Worm (Caenorhabditis elegans) whole organism, L4/young adult: ENCODE data around the gene W03C9.8.

Source experiments
- W03F9.2 ChIP-seq: fragments of 150-350 bp; optimal IDR thresholded peaks from 2 replicates; lab custom pipeline; 2014; ENCODE audit warnings: missing biosample characterization, missing genetic modification characterization
- dao-5 ChIP-seq: sonication (generic microtip); optimal IDR thresholded peaks from 2 replicates; lab custom pipeline; 2016; ENCODE audit warnings: missing genotype, missing genetic modification characterization, moderate library complexity, missing compliant biosample characterization
- him-1 ChIP-seq: sonication (generic microtip); optimal IDR thresholded peaks from 2 replicates; lab custom pipeline; 2016; ENCODE audit warnings: missing genotype, missing genetic modification reagents, missing genetic modification characterization, missing compliant biosample characterization

W03C9.8 gene

DNA sequence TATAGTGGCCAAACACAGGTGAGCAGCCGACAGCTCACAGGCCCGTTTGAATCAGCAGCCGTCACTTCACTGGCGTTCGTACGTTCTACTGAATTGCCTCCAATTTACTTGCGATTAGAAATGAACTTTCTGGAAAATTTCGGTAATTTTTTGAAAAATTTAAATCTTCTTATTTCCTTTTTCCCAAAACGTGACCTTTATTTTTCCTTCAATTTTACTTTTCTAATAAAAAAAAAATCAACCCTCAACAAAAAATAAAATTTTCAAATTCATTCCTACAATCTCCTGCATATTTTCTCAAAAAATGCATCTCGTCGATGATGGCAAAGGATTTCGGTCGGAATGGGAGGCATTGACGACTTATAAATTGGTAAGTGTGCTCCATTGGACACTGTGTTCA is at the start of gene W03C9.8:
Gene W03C9.8 (plus strand): TSS at position 301 of the 400 bp plus-strand sequence.
- no peak for TF ChIP-seq W03F9.2
- TF ChIP-seq him-1 (tag; lab: Kevin White, UChicago): no peak
- TF ChIP-seq dao-5 (tag; lab: Kevin White, UChicago): no peak

DNA sequence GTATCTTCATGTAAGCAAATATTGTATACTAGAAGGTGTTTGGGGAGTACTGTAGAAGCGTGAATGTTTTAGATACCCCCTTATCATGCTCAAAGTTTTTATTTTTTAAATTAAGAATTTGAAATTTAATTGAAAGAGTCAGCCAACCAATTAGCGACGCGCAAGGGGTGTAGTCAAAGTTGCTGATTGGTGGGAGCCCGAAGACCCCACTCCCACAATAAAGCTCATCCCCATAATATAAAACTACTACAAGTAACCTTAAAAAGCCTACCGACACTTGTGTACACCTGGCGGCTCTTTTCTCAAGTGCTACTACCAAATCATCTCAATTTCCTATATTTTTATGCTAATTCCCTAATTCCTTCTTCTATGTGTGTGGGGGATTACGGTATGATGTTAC is 48.8 kb upstream of the W03C9.8 start:
- TF ChIP-seq W03F9.2: no peak
- no peak for TF ChIP-seq dao-5 (tag; lab: Kevin White, UChicago)
- TF ChIP-seq him-1 (tag; lab: Kevin White, UChicago): no peak

DNA sequence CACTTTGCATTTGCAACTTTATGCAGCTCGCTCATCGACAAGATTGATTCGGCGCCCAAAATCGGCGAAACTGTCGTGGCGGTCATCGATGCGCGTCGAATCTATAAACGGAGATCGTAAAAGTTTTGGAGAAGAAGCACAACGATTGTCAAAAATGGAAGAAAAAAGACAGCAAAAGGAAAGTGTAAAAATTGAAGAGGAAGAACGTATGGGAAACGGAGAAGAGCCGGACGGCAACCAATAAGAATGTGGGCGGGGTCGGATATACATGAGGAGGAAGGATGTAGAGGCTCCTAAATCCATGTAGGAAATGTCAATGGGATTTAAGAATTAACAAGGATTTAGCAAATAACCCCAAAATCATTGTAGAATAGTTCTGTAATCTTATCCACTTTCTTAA is 47.4 kb upstream of the W03C9.8 start, which contains the start of gene vab-23:
Gene vab-23 (minus strand): TSS at position 101 of the 400 bp plus-strand sequence.
- TF ChIP-seq W03F9.2 (no peak), him-1 (tag; lab: Kevin White, UChicago) (no peak), dao-5 (tag; lab: Kevin White, UChicago) (no peak)

DNA sequence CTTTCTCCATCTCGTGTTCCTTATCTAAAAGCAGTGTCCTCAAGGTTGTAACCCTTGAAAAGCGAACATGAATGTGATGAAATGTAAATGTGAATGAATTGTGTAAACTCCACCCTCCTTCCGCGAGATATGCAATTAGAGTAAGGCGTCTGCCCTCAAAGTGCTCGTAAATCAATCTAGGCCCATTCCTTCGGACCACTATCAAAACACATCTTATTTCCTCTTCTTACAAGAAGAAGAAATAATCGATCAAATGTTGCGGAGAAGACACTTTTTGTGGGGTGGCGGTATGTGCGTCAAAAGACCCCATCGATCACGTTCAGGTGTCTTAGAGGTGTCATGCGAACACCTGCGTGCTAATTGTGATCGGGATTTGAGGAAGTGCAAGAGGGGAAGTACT is 46.4 kb upstream of the W03C9.8 start:
- no peak for TF ChIP-seq W03F9.2
- no peak for TF ChIP-seq dao-5 (tag; lab: Kevin White, UChicago)
- no peak for TF ChIP-seq him-1 (tag; lab: Kevin White, UChicago)

DNA sequence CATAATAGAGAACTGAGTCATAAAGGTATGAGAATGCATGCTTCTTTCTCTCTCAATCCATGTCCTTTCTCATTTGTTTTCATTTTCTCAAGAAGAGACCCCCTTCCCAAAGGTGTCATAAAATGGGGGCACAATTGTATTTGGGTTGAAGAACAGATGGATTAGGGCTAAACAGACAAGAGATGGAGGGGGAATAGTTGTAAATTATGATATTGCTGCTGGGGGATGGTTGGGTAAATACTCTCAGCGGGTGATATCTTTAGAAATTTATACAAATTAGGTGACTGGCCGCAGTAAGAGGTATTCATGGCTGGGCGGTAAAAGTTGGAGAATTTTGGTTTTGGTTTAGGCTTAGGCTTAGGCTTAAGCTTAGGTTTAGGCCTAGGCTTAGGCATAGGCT is 43.5 kb upstream of the W03C9.8 start:
- TF ChIP-seq W03F9.2: no peak
- no peak for TF ChIP-seq him-1 (tag; lab: Kevin White, UChicago)
- TF ChIP-seq dao-5 (tag; lab: Kevin White, UChicago): no peak

DNA sequence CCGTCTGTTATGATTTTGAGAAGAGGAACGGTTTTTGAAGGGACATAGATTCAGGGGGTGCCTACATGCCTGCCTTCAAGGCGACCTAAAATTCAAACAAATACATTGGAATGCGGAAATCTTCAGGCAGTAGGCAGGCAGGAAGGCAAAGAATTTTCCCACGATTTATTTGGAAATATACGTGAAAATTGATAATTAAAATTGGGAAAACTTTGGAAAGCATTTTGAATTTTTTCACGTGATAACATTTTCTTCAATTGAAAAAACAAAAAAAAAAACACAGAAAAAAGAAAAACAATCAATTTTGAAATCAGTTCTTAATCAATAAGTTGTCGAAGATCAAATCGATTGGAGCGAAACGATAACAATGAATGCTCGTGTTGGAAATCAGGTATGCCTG is 42.3 kb upstream of the W03C9.8 start, which contains the start of gene ZK930.4:
Gene ZK930.4 (plus strand): TSS at position 301 of the 400 bp plus-strand sequence.
- TF ChIP-seq him-1 (tag; lab: Kevin White, UChicago) (no peak), dao-5 (tag; lab: Kevin White, UChicago) (no peak), W03F9.2 (no peak)

DNA sequence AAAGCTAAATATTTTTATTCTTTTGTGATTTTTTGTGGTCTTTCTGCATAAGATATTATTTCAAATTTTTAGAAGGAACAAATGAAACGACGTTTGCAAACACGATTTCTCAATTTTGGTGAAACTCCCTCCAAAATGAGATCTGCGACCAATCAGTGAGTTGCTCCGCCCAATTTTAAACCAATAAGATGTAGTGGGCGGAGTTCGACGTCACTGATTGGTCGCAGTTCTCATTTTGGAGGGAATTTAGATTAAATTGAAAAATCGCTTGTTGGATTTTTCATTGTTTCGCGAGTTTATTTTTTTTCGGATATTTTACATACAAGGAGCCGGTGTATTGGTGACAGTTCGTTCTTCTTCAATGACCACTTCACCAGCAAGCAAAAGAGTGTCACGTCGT is 38.0 kb upstream of the W03C9.8 start:
- TF ChIP-seq dao-5 (tag; lab: Kevin White, UChicago) (no peak), W03F9.2 (no peak), him-1 (tag; lab: Kevin White, UChicago) (no peak)

DNA sequence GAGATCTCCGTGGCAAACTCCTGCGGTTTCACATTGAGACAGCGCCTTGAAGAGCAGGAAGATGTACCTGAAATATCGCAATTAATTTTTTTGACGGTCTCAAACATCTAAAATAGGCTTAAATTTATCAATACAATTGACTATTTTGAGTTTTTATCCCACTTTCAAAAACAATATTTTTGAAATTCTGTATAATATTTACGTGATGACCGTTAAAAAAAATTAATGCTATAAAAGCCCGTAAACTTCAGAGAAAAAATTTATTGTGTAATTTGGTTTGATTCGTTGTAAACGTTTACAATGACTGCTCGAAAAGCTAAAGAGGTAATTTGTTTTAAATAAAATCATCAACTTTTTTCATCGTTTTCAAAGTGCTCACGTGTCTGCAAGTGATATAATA is 34.3 kb upstream of the W03C9.8 start, which contains the start of gene ZK930.7:
Gene ZK930.7 (plus strand): TSS at position 301 of the 400 bp plus-strand sequence.
- TF ChIP-seq him-1 (tag; lab: Kevin White, UChicago) (no peak), dao-5 (tag; lab: Kevin White, UChicago) (no peak), W03F9.2 (no peak)

DNA sequence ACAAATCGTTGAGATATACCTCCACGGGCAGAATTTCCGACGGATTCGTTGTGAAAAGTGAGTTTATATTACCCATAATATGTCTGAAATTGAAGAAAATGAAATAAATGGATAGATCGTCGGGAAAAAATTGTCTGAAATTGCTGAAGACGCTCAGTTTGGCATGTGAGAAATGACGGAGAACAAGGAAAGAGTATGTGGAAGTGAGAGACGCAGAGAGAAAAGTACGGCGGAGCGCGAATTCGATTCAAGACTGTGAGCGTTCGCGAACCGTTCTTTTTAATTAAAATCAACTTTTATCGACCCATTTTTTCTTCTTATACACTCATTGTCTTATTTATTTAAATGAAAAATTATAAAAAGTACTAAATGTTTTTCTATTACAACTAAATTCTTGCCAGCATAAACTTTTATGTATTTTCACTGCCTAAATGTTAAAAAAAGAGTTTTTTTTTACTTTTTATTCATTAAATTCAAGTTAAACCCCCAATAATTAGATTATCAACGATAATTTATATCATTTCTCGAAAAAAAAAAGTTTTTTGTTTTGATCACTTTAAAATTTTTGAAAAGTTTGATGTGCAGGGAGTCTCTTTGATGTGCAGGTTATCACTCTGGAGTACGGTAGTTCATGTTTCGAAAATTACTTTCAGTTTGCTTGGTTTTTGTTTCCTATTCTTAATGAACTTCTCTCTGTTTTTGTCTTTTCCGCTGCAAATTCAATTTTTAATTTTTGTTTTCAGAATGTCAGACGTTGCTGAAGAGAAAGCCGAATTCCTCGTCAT is 32.6 kb upstream of the W03C9.8 start, which contains the start of the genes vps-15 and hmg-12:
Gene vps-15 (minus strand): TSS at position 83 of the 785 bp plus-strand sequence.
Gene hmg-12 (plus strand): TSS at position 744 of the 785 bp plus-strand sequence.
- TF ChIP-seq him-1 (tag; lab: Kevin White, UChicago) (no peak), W03F9.2 (peak; percentile 47)

DNA sequence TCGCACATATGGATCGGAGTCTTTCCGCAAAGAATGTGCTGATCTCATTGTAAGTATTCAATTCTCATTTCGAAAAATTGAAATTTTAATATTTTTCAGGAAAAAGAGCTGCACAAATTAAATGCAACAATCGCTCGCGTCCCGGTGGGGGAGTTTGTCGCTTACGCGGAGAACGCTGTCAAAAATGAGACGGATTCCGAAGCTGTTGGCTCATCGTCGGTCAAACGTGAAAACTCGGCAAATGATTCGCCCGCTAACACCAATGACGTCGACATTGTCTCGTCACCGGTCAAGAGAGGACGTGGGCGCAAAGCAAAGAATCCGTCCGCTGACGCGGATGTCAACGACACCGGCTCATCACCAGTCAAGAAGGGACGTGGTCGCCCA is 32.0 kb upstream of the W03C9.8 start:
- no peak for TF ChIP-seq dao-5 (tag; lab: Kevin White, UChicago)
- no peak for TF ChIP-seq him-1 (tag; lab: Kevin White, UChicago)
- no peak for TF ChIP-seq W03F9.2

DNA sequence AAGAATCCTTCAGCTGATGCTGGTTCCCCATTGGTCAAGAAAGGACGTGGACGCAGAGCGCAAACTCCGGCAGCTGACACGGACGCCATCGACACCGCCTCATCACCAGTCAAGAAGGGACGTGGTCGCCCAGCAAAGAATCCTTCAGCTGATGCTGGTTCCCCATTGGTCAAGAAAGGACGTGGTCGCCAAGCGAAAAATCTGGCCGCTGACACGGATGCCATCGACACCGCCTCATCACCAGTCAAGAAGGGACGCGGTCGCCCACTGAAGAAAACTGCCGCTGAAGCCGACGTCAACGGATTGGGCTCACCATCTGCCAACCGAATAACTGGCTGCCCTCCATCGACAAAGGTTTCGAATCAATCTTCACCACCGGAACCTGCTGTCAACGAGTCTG is 31.6 kb upstream of the W03C9.8 start:
- TF ChIP-seq him-1 (tag; lab: Kevin White, UChicago) (no peak), W03F9.2 (no peak), dao-5 (tag; lab: Kevin White, UChicago) (no peak)

DNA sequence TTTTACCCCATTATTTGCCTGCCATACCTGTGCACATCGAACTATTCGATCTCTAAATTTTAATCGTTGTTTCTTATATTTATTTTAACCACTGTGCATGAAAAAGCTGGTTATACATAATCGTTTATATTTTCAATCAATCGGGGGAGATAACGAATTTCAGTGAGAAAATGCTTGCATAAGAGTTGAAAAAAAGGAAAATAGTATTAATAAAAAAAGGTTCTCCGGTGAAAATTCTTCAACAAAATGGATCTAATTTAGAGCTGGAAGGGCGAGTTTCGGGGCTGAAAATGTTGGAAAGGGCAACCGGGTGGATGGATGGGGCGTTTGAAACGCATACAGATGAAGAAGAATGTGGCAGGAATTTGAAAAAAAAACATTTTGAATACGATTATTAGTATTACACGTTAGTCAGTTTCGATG is 31.0 kb upstream of the W03C9.8 start:
- TF ChIP-seq W03F9.2: no peak
- peak; percentile 36 for TF ChIP-seq dao-5 (tag; lab: Kevin White, UChicago)
- no peak for TF ChIP-seq him-1 (tag; lab: Kevin White, UChicago)

DNA sequence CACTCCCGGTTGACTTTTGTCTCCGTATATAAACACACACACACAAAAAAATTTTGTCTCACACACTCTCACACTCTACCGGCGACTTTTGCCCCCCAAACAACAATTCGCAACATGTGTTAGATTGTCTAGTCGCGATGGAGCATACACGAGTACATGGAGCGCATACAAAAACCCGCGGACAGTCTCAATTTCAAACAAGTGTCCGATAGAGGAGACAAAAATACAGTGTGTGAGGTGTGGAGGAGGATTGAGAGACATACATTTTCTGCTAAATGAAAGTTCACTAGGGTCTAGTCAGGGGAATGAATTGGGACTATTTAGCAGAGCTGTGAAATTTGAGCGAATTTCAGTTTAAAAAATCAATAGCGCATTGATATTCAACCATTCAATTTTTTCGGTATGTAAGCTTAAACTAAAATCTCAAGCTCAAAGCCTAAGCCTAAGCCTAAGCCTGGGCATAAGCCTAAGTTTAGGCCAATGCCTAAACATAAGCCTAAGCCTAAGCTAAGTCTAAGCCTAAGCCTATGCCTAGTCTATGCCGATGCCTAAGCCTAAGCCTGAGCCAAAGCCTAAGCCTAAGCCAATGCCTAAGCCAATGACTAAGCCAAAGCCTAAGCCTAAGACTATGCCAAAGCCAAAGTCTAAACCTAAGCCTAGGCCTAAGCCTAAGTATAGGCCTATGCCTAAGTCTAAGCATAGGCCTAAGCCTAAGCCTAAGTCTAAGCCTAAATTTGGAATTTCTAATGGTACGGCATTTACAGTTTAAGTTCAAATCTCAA is 25.6 kb upstream of the W03C9.8 start:
- TF ChIP-seq dao-5 (tag; lab: Kevin White, UChicago) (no peak), him-1 (tag; lab: Kevin White, UChicago) (no peak), W03F9.2 (no peak)
